Worm (Caenorhabditis elegans): ENCODE data around the gene Y17G7B.20.

The Y17G7B.20 gene

ce11 chrII:12006575-12007098 lies 27.0 kb upstream of the Y17G7B.20 start, which contains the start of gene mcm-2 (continued):
- TF ChIP-seq fkh-3 (tag; optimal IDR thresholded peaks at IDR 0.05) (no peak), ceh-58 (GFP tag; IDR thresholded peaks at IDR 0.05) (no peak), tbx-9 (tag; optimal IDR thresholded peaks at IDR 0.05; ENCODE audit: borderline replicate concordance) (no peak), hmg-1.2 (GFP tag; IDR thresholded peaks at IDR 0.05) (peak; percentile 73), snpc-3.4 (tag; optimal IDR thresholded peaks at IDR 0.05) (peak; percentile 95), egrh-3 (GFP tag; IDR thresholded peaks at IDR 0.05) (no peak), akir-1 (GFP tag; optimal IDR thresholded peaks at IDR 0.05) (no peak), hsf-1 (GFP tag; IDR thresholded peaks at IDR 0.05) (peak; percentile 87), ccch-3 (GFP tag; optimal IDR thresholded peaks at IDR 0.05) (no peak), efl-1 (GFP tag; optimal IDR thresholded peaks at IDR 0.05) (peak; percentile 99), pbrm-1 (GFP tag; IDR thresholded peaks at IDR 0.05) (peak; percentile 86), bed-1 (GFP tag; IDR thresholded peaks at IDR 0.05) (no peak), F10E7.11 (tag; optimal IDR thresholded peaks at IDR 0.05) (no peak), lin-26 (GFP tag; IDR thresholded peaks at IDR 0.05) (no peak), hlh-12 (tag; optimal IDR thresholded peaks at IDR 0.05) (no peak), F55B11.4 (tag; optimal IDR thresholded peaks at IDR 0.05; ENCODE audit: borderline replicate concordance, insufficient read depth) (no peak), xnd-1 (tag; optimal IDR thresholded peaks at IDR 0.05) (peak; percentile 97), Y67H2A.10 (GFP tag; conservative IDR thresholded peaks at IDR 0.05) (peak; percentile 71; the same call in 1 of the 2 replicates), aptf-3 (GFP tag; IDR thresholded peaks at IDR 0.05) (no peak), ztf-22 (GFP tag; optimal IDR thresholded peaks at IDR 0.05) (no peak), mcd-1 (GFP tag; IDR thresholded peaks at IDR 0.05) (peak; percentile 98), cebp-1 (GFP tag; IDR thresholded peaks at IDR 0.05) (no peak), cebp-1 (tag; optimal IDR thresholded peaks at IDR 0.05) (no peak), atf-7 (tag; optimal IDR thresholded peaks at IDR 0.05) (peak; percentile 93), hlh-26 (GFP tag; conservative IDR thresholded peaks at IDR 0.05) (no peak), ets-4 (GFP tag; optimal IDR thresholded peaks at IDR 0.05) (no peak), lag-1 (GFP tag; IDR thresholded peaks at IDR 0.05) (no peak), F57A8.1 (GFP tag; optimal IDR thresholded peaks at IDR 0.05) (no peak), B0019.2 (GFP tag; conservative IDR thresholded peaks at IDR 0.05) (peak; percentile 94), ceh-91 (GFP tag; IDR thresholded peaks at IDR 0.05) (peak; percentile 98), ztf-26 (tag; optimal IDR thresholded peaks at IDR 0.05) (no peak), bed-2 (GFP tag; IDR thresholded peaks at IDR 0.05) (no peak), madf-6 (GFP tag; IDR thresholded peaks at IDR 0.05) (peak; percentile 99), sptf-2 (GFP tag; optimal IDR thresholded peaks at IDR 0.05) (no peak), zfh-2 (GFP tag; conservative IDR thresholded peaks at IDR 0.05) (no peak), K11D2.4 (GFP tag; IDR thresholded peaks at IDR 0.05) (no peak), ceh-100 (GFP tag; IDR thresholded peaks at IDR 0.05) (peak; percentile 80), Y53G8AR.9 (GFP tag; conservative IDR thresholded peaks at IDR 0.05) (peak; percentile 93; the same call in 1 of the 2 replicates), rec-8 (tag; optimal IDR thresholded peaks at IDR 0.05) (no peak), F49E8.2 (tag; optimal IDR thresholded peaks at IDR 0.05; ENCODE audit: insufficient read depth) (peak; percentile 95), mxl-1 (tag; optimal IDR thresholded peaks at IDR 0.05) (no peak), ztf-25 (GFP tag; IDR thresholded peaks at IDR 0.05) (no peak), lin-40 (tag; optimal IDR thresholded peaks at IDR 0.05) (no peak), ztf-18 (tag; optimal IDR thresholded peaks at IDR 0.05) (peak; percentile 10), aptf-2 (GFP tag; conservative IDR thresholded peaks at IDR 0.05) (peak; percentile 87), B0035.1 (tag; optimal IDR thresholded peaks at IDR 0.05) (no peak), madf-10 (tag; optimal IDR thresholded peaks at IDR 0.05) (no peak), ztf-28 (GFP tag; IDR thresholded peaks at IDR 0.05) (peak; percentile 90), D2030.7 (GFP tag; IDR thresholded peaks at IDR 0.05) (peak; percentile 98)
